Worm (Caenorhabditis elegans): ENCODE data around the gene F13D12.8.

F13D12.8 gene

DNA sequence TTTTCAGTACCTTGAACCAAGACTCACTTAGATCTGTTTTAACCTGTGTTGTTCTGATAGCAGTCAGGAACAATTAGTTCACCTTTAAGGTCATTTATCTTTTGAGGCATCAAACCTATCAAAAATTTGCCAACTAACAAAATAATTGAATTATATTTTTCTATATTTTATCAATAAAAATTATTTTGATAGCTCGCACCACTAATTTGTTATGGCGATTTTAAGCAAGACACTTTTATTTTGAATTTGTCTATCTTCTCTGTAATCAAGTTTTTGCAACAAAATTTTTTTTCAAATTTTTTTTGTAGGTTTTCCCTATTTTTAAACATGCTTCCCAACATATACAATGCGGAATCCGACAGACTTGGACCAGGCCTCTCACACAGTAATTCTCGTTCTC is 43.8 kb downstream of the F13D12.8 start, which contains the start of gene kel-1:
Gene kel-1, plus strand, starts transcription at position 301 of the 400 bp plus-strand sequence.
- TF ChIP-seq sdc-2 (tag; optimal IDR thresholded peaks at IDR 0.05) (no peak), hlh-15 (tag; optimal IDR thresholded peaks at IDR 0.05) (no peak), fkh-6 (tag; optimal IDR thresholded peaks at IDR 0.05) (no peak), ceh-34 (tag; optimal IDR thresholded peaks at IDR 0.05) (no peak), C08G9.2 (tag; optimal IDR thresholded peaks at IDR 0.05) (no peak), ets-4 (tag; optimal IDR thresholded peaks at IDR 0.05) (no peak), pqm-1 (tag; optimal IDR thresholded peaks at IDR 0.05) (no peak), fax-1 (tag; optimal IDR thresholded peaks at IDR 0.05) (no peak), nhr-232 (tag; optimal IDR thresholded peaks at IDR 0.05) (no peak)

- no peak for TF ChIP-seq K02D7.2 (tag; optimal IDR thresholded peaks at IDR 0.05)
- no peak for TF ChIP-seq ceh-18 (tag; optimal IDR thresholded peaks at IDR 0.05)
- no peak for TF ChIP-seq K09A11.1 (tag; optimal IDR thresholded peaks at IDR 0.05; ENCODE audit: insufficient read depth)
- no peak for TF ChIP-seq pha-4 (tag; optimal IDR thresholded peaks at IDR 0.05)
- no peak for TF ChIP-seq dve-1 (tag; optimal IDR thresholded peaks at IDR 0.05)
- no peak for TF ChIP-seq ceh-19 (GFP tag; optimal IDR thresholded peaks at IDR 0.05)
- TF ChIP-seq mec-3 (tag; optimal IDR thresholded peaks at IDR 0.05; ENCODE audit: borderline replicate concordance) = no peak
- TF ChIP-seq lin-11 (tag; optimal IDR thresholded peaks at IDR 0.05) = no peak
- no peak for TF ChIP-seq zip-5 (tag; optimal IDR thresholded peaks at IDR 0.05)
- TF ChIP-seq sox-4 (tag; optimal IDR thresholded peaks at IDR 0.05) = no peak
- TF ChIP-seq Y22D7AL.16 (tag; optimal IDR thresholded peaks at IDR 0.05) = no peak
- no peak for TF ChIP-seq ceh-14 (tag; optimal IDR thresholded peaks at IDR 0.05)
- TF ChIP-seq ceh-31 (tag; optimal IDR thresholded peaks at IDR 0.05) = peak; percentile 1
- peak; percentile 29 for TF ChIP-seq nfya-1 (tag; optimal IDR thresholded peaks at IDR 0.05)
- peak; percentile 73 for TF ChIP-seq hlh-8 (tag; optimal IDR thresholded peaks at IDR 0.05)
- TF ChIP-seq dmd-4 (tag; optimal IDR thresholded peaks at IDR 0.05; ENCODE audit: borderline replicate concordance) = no peak
- peak; percentile 59 for TF ChIP-seq unc-42 (tag; optimal IDR thresholded peaks at IDR 0.05)
- TF ChIP-seq ceh-2 (tag; optimal IDR thresholded peaks at IDR 0.05) = no peak
- no peak for TF ChIP-seq hlh-30 (tag; optimal IDR thresholded peaks at IDR 0.05; ENCODE audit: insufficient read depth)
- no peak for TF ChIP-seq nhr-232 (tag; optimal IDR thresholded peaks at IDR 0.05)
- TF ChIP-seq unc-86 (tag; optimal IDR thresholded peaks at IDR 0.05) = no peak
- no peak for TF ChIP-seq sox-2 (GFP tag; IDR thresholded peaks at IDR 0.05)
- TF ChIP-seq F13H6.1 (tag; optimal IDR thresholded peaks at IDR 0.05) = no peak
- peak; percentile 8 for TF ChIP-seq unc-55 (GFP tag; optimal IDR thresholded peaks at IDR 0.05)
- TF ChIP-seq fax-1 (tag; optimal IDR thresholded peaks at IDR 0.05) = no peak
- TF ChIP-seq ama-1 (optimal IDR thresholded peaks at IDR 0.05) = no peak
- TF ChIP-seq ets-4 (tag; optimal IDR thresholded peaks at IDR 0.05) = no peak
- TF ChIP-seq ceh-48 (tag; optimal IDR thresholded peaks at IDR 0.05) = no peak
- no peak for TF ChIP-seq npax-4 (tag; optimal IDR thresholded peaks at IDR 0.05)
- TF ChIP-seq fkh-10 (GFP tag; optimal IDR thresholded peaks at IDR 0.05) = no peak
- TF ChIP-seq madf-2 (tag; optimal IDR thresholded peaks at IDR 0.05) = no peak
- no peak for TF ChIP-seq ztf-16 (tag; optimal IDR thresholded peaks at IDR 0.05)
- no peak for TF ChIP-seq pros-1 (tag; optimal IDR thresholded peaks at IDR 0.05)
- TF ChIP-seq ceh-22 (tag; optimal IDR thresholded peaks at IDR 0.05) = no peak
- no peak for TF ChIP-seq fkh-6 (tag; optimal IDR thresholded peaks at IDR 0.05)
- no peak for TF ChIP-seq pag-3 (tag; optimal IDR thresholded peaks at IDR 0.05; ENCODE audit: borderline replicate concordance)
- TF ChIP-seq unc-3 (GFP tag; conservative IDR thresholded peaks at IDR 0.05) = no peak
- no peak for TF ChIP-seq unc-3 (tag; optimal IDR thresholded peaks at IDR 0.05)
- TF ChIP-seq ceh-30 (tag; optimal IDR thresholded peaks at IDR 0.05) = no peak
- no peak for TF ChIP-seq hlh-6 (tag; optimal IDR thresholded peaks at IDR 0.05)
These were observed 44.4 kb downstream of the F13D12.8 start for ce11 chrII:11688011-11688410.
